In the genomic region with DNA sequence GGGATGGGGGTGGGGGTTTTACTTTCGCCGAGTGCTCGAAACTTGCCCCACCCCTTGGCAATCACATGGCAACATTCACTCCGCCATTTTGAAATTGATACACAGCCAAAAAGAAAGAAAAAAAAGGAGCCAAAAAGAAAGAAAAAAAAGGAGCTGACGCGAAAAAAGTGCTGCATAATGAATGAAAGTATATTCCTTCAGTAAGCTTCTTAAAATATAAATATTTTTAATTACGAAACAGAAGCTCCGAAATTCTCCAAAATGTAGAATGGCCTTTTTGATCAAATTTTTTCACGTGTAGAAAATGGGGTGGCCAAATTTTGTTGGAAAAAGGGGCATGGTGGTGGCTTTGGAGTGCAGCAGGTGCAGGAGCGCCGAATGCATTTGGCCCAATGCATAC, we compare ENCODE assay signal across 3 fruit fly cellular contexts.
TF ChIP-seq lines count a peak whose summit lies in the region.

No protein-coding gene starts in this region.

TF ChIP-seq in whole organism, embryonic, 481 proteins besides CTCF, POLR2A, EP300 and RAD21 (continued from another document and continues in another):
- TF ChIP-seq MTF-1 (GFP tag; optimal IDR thresholded peaks at IDR 0.05; lab: Kevin White, UChicago; ENCODE audit: borderline replicate concordance), result no peak
- no peak for TF ChIP-seq pita (GFP tag; optimal IDR thresholded peaks at IDR 0.05; lab: Kevin White, UChicago)
- no peak for TF ChIP-seq CG12744 (GFP tag; optimal IDR thresholded peaks at IDR 0.05; lab: Kevin White, UChicago)
- 0 out of 3 replicates have a peak, but pooled peaks have one; percentile 23 for TF ChIP-seq croc (GFP tag; conservative IDR thresholded peaks at IDR 0.05; lab: Robert Waterston, UW)
- no peak for TF ChIP-seq CG3995 (GFP tag; optimal IDR thresholded peaks at IDR 0.05; lab: Kevin White, UChicago)
- TF ChIP-seq otp (GFP tag; IDR thresholded peaks at IDR 0.05; lab: Robert Waterston, UW), result no peak
- no peak for TF ChIP-seq dm (GFP tag; optimal IDR thresholded peaks at IDR 0.05; lab: Kevin White, UChicago)
- no peak for TF ChIP-seq CG10321 (GFP tag; IDR thresholded peaks at IDR 0.05; lab: Robert Waterston, UW)
- TF ChIP-seq Eip74EF (GFP tag; optimal IDR thresholded peaks at IDR 0.05; lab: Kevin White, UChicago), result no peak
- TF ChIP-seq CG11093 (GFP tag; IDR thresholded peaks at IDR 0.05; lab: Robert Waterston, UW), result no peak
- TF ChIP-seq lola (GFP tag; optimal IDR thresholded peaks at IDR 0.05; lab: Kevin White, UChicago), result peak in 1 of 3 experiments; percentile 5
- peak; percentile 15; the same call in 1 of the 2 replicates for TF ChIP-seq stc (GFP tag; IDR thresholded peaks at IDR 0.05; lab: Robert Waterston, UW)
- TF ChIP-seq B-H1 (GFP tag; IDR thresholded peaks at IDR 0.05; lab: Robert Waterston, UW), result no peak
- no peak for TF ChIP-seq cad (GFP tag; optimal IDR thresholded peaks at IDR 0.05; lab: Kevin White, UChicago)
- peak; percentile 23; the same call in 1 of the 3 replicates for TF ChIP-seq H15 (GFP tag; IDR thresholded peaks at IDR 0.05; lab: Robert Waterston, UW)
- 0 out of 2 replicates have a peak, but pooled peaks have one; percentile 14 for TF ChIP-seq ssp (GFP tag; IDR thresholded peaks at IDR 0.05; lab: Robert Waterston, UW)
- no peak for TF ChIP-seq CG30431 (GFP tag; optimal IDR thresholded peaks at IDR 0.05; lab: Kevin White, UChicago)
- TF ChIP-seq odd (GFP tag; optimal IDR thresholded peaks at IDR 0.05; lab: Kevin White, UChicago), result no peak
- TF ChIP-seq lilli (GFP tag; optimal IDR thresholded peaks at IDR 0.05; lab: Kevin White, UChicago), result peak; percentile 32
- TF ChIP-seq Nf-YA (GFP tag; IDR thresholded peaks at IDR 0.05; lab: Robert Waterston, UW), result no peak; the same call in 1 of the 2 replicates
- TF ChIP-seq her (GFP tag; optimal IDR thresholded peaks at IDR 0.05; lab: Kevin White, UChicago), result no peak
- TF ChIP-seq pb (GFP tag; optimal IDR thresholded peaks at IDR 0.05; lab: Kevin White, UChicago), result no peak
- peak; percentile 1 for TF ChIP-seq CG12659 (GFP tag; optimal IDR thresholded peaks at IDR 0.05; lab: Kevin White, UChicago)
- TF ChIP-seq CG8089 (GFP tag; optimal IDR thresholded peaks at IDR 0.05; lab: Kevin White, UChicago), result no peak
- TF ChIP-seq CG13287 (GFP tag; IDR thresholded peaks at IDR 0.05; lab: Robert Waterston, UW; ENCODE audit: partially characterized antibody), result no peak
- TF ChIP-seq CG32772 (GFP tag; IDR thresholded peaks at IDR 0.05; lab: Robert Waterston, UW), result 0 out of 2 replicates have a peak, but pooled peaks have one; percentile 34
- peak; percentile 33; the same call in 1 of the 2 replicates for TF ChIP-seq slbo (GFP tag; IDR thresholded peaks at IDR 0.05; lab: Robert Waterston, UW)
- peak; percentile 33; the same call in 1 of the 2 replicates for TF ChIP-seq CG4730 (GFP tag; IDR thresholded peaks at IDR 0.05; lab: Robert Waterston, UW)
- TF ChIP-seq gt (GFP tag; IDR thresholded peaks at IDR 0.05; lab: Robert Waterston, UW), result no peak
- TF ChIP-seq HmgZ (tag; optimal IDR thresholded peaks at IDR 0.05; lab: Kevin White, UChicago), result no peak
- TF ChIP-seq kay (GFP tag; optimal IDR thresholded peaks at IDR 0.05; lab: Kevin White, UChicago), result no peak
- no peak for TF ChIP-seq CG1792 (GFP tag; optimal IDR thresholded peaks at IDR 0.05; lab: Kevin White, UChicago)
- no peak for TF ChIP-seq abd-A (tag; optimal IDR thresholded peaks at IDR 0.05; lab: Kevin White, UChicago)
- TF ChIP-seq row (GFP tag; IDR thresholded peaks at IDR 0.05; lab: Robert Waterston, UW), result peak; percentile 53
- TF ChIP-seq CG6791 (GFP tag; IDR thresholded peaks at IDR 0.05; lab: Robert Waterston, UW; ENCODE audit: partially characterized antibody), result no peak
- no peak for TF ChIP-seq CG14441 (GFP tag; IDR thresholded peaks at IDR 0.05; lab: Robert Waterston, UW)
- TF ChIP-seq CG13775 (GFP tag; optimal IDR thresholded peaks at IDR 0.05; lab: Kevin White, UChicago), result peak; percentile 10
- peak; percentile 7 for TF ChIP-seq az2 (GFP tag; optimal IDR thresholded peaks at IDR 0.05; lab: Kevin White, UChicago)
- no peak for TF ChIP-seq Neu2 (GFP tag; optimal IDR thresholded peaks at IDR 0.05; lab: Kevin White, UChicago; ENCODE audit: borderline replicate concordance)
- TF ChIP-seq bsh (GFP tag; optimal IDR thresholded peaks at IDR 0.05; lab: Kevin White, UChicago), result peak in 1 of 2 experiments; percentile 62
- TF ChIP-seq phol (tag; optimal IDR thresholded peaks at IDR 0.05; lab: Kevin White, UChicago), result peak; percentile 67

TF ChIP-seq in whole organism, prepupa, 60 proteins besides CTCF, POLR2A, EP300 and RAD21 (continued from another document):
- TF ChIP-seq CG34406 (GFP tag; optimal IDR thresholded peaks at IDR 0.05; lab: Kevin White, UChicago) (peak; percentile 14), Eip93F (GFP tag; optimal IDR thresholded peaks at IDR 0.05; lab: Kevin White, UChicago) (no peak), ss (GFP tag; optimal IDR thresholded peaks at IDR 0.05; lab: Kevin White, UChicago) (peak in 1 of 2 experiments; percentile 29), svp (GFP tag; lab: Kevin White, UChicago) (peak; percentile 67), fd85E (GFP tag; optimal IDR thresholded peaks at IDR 0.05; lab: Kevin White, UChicago) (no peak), esn (GFP tag; optimal IDR thresholded peaks at IDR 0.05; lab: Kevin White, UChicago) (peak; percentile 60), lz (GFP tag; optimal IDR thresholded peaks at IDR 0.05; lab: Kevin White, UChicago) (peak; percentile 39), Smox (GFP tag; optimal IDR thresholded peaks at IDR 0.05; lab: Kevin White, UChicago) (peak; percentile 32), Sox102F (GFP tag; optimal IDR thresholded peaks at IDR 0.05; lab: Kevin White, UChicago) (peak; percentile 13), Eip75B (GFP tag; optimal IDR thresholded peaks at IDR 0.05; lab: Kevin White, UChicago) (no peak), CG10669 (GFP tag; optimal IDR thresholded peaks at IDR 0.05; lab: Kevin White, UChicago) (peak; percentile 21), CG11762 (GFP tag; optimal IDR thresholded peaks at IDR 0.05; lab: Kevin White, UChicago; ENCODE audit: insufficient read depth) (no peak), Sox14 (GFP tag; optimal IDR thresholded peaks at IDR 0.05; lab: Kevin White, UChicago) (peak; percentile 17), CG6276 (GFP tag; optimal IDR thresholded peaks at IDR 0.05; lab: Kevin White, UChicago) (peak; percentile 20), CG8319 (GFP tag; optimal IDR thresholded peaks at IDR 0.05; lab: Kevin White, UChicago) (no peak), achi (GFP tag; optimal IDR thresholded peaks at IDR 0.05; lab: Kevin White, UChicago) (peak; percentile 42), CG6792 (GFP tag; optimal IDR thresholded peaks at IDR 0.05; lab: Kevin White, UChicago) (peak; percentile 14), Hr4 (GFP tag; optimal IDR thresholded peaks at IDR 0.05; lab: Kevin White, UChicago) (peak; percentile 21), CG4318 (GFP tag; optimal IDR thresholded peaks at IDR 0.05; lab: Kevin White, UChicago) (peak; percentile 38), CG1621 (tag; optimal IDR thresholded peaks at IDR 0.05; lab: Kevin White, UChicago) (no peak), Gug (GFP tag; IDR thresholded peaks at IDR 0.05; lab: Robert Waterston, UW) (no peak), vri (GFP tag; optimal IDR thresholded peaks at IDR 0.05; lab: Kevin White, UChicago) (peak; percentile 20), acj6 (GFP tag; optimal IDR thresholded peaks at IDR 0.05; lab: Kevin White, UChicago) (peak; percentile 34), CG8632 (GFP tag; optimal IDR thresholded peaks at IDR 0.05; lab: Kevin White, UChicago) (peak; percentile 40), CG11902 (GFP tag; optimal IDR thresholded peaks at IDR 0.05; lab: Kevin White, UChicago) (no peak), Hr38 (GFP tag; optimal IDR thresholded peaks at IDR 0.05; lab: Kevin White, UChicago) (no peak), topi (GFP tag; optimal IDR thresholded peaks at IDR 0.05; lab: Kevin White, UChicago) (peak; percentile 51), CG3032 (tag; optimal IDR thresholded peaks at IDR 0.05; lab: Kevin White, UChicago) (no peak), CG3919 (GFP tag; optimal IDR thresholded peaks at IDR 0.05; lab: Kevin White, UChicago) (peak; percentile 37), dsx (GFP tag; optimal IDR thresholded peaks at IDR 0.05; lab: Kevin White, UChicago; ENCODE audit: poor library complexity, severe bottlenecking) (no peak), CG11294 (GFP tag; IDR thresholded peaks at IDR 0.05; lab: Robert Waterston, UW) (0 out of 2 replicates have a peak, but pooled peaks have one; percentile 17), CG16779 (tag; optimal IDR thresholded peaks at IDR 0.05; lab: Kevin White, UChicago) (no peak), net (GFP tag; optimal IDR thresholded peaks at IDR 0.05; lab: Kevin White, UChicago) (peak; percentile 9), cyc (GFP tag; optimal IDR thresholded peaks at IDR 0.05; lab: Kevin White, UChicago) (peak; percentile 42), CG6854 (GFP tag; optimal IDR thresholded peaks at IDR 0.05; lab: Kevin White, UChicago) (no peak), fkh (GFP tag; optimal IDR thresholded peaks at IDR 0.05; lab: Kevin White, UChicago) (no peak), CG7368 (GFP tag; optimal IDR thresholded peaks at IDR 0.05; lab: Kevin White, UChicago) (peak; percentile 27), Sox15 (GFP tag; optimal IDR thresholded peaks at IDR 0.05; lab: Kevin White, UChicago) (no peak), CG6163 (GFP tag; IDR thresholded peaks at IDR 0.05; lab: Robert Waterston, UW) (peak; percentile 44; the same call in 2 of the 3 replicates)

TF ChIP-seq in whole organism, wandering third instar larva, 38 proteins besides CTCF, POLR2A, EP300 and RAD21 (continued from another document):
- no peak for TF ChIP-seq usp (GFP tag; optimal IDR thresholded peaks at IDR 0.05; lab: Kevin White, UChicago)
- peak; percentile 39 for TF ChIP-seq ey (GFP tag; optimal IDR thresholded peaks at IDR 0.05; lab: Kevin White, UChicago)
- no peak for TF ChIP-seq dsf (GFP tag; optimal IDR thresholded peaks at IDR 0.05; lab: Kevin White, UChicago; ENCODE audit: borderline replicate concordance)
- TF ChIP-seq psq (GFP tag; optimal IDR thresholded peaks at IDR 0.05; lab: Kevin White, UChicago), result peak; percentile 20
- TF ChIP-seq dl (GFP tag; optimal IDR thresholded peaks at IDR 0.05; lab: Kevin White, UChicago; ENCODE audit: insufficient read depth in 1 of 2, partially characterized antibody in 2 of 2), result no peak
- peak; percentile 7 for TF ChIP-seq HLH106 (tag; optimal IDR thresholded peaks at IDR 0.05; lab: Kevin White, UChicago)
- no peak for TF ChIP-seq CG9705 (GFP tag; optimal IDR thresholded peaks at IDR 0.05; lab: Kevin White, UChicago)
